Fruit fly (Drosophila melanogaster) whole organism, pupa: ENCODE measurements around the gene Mtl.

ENCODE experiments used
- CG12605 ChIP-seq: fragments of 200-800 bp; sonication (Bioruptor generic); IDR thresholded peaks from 2 replicates; pipeline ENCODE4 v1.3.6; 2022; ENCODE audit warnings: missing biosample characterization, missing genetic modification characterization
- CG34367 ChIP-seq: fragments of 200-800 bp; sonication (Bioruptor generic); optimal IDR thresholded peaks from 2 replicates; lab custom pipeline; 2018; ENCODE audit warnings: missing biosample characterization, mild to moderate bottlenecking, missing genetic modification characterization
- CG9948 ChIP-seq: fragments of 200-800 bp; sonication (Bioruptor generic); optimal IDR thresholded peaks from 2 replicates; lab custom pipeline; 2018; ENCODE audit warnings: missing biosample characterization, mild to moderate bottlenecking, missing genetic modification characterization, moderate library complexity
- D1 ChIP-seq: fragments of 200-800 bp; sonication (Bioruptor generic); optimal IDR thresholded peaks from 2 replicates; lab custom pipeline; 2018; ENCODE audit warnings: missing biosample characterization, mild to moderate bottlenecking, missing genetic modification characterization, moderate library complexity
- EcR ChIP-seq: fragments of 200-800 bp; sonication (Bioruptor generic); optimal IDR thresholded peaks from 3 replicates; lab custom pipeline; 2019; ENCODE audit warnings: missing biosample characterization, missing genetic modification characterization, mild to moderate bottlenecking, moderate library complexity, missing genetic modification reagents
- Snoo ChIP-seq: fragments of 200-800 bp; sonication (Bioruptor generic); optimal IDR thresholded peaks from 3 replicates; lab custom pipeline; 2017; ENCODE audit warnings: missing biosample characterization, mild to moderate bottlenecking, missing genetic modification characterization, inconsistent platforms
- gl ChIP-seq: fragments of 200-800 bp; sonication (Bioruptor generic); optimal IDR thresholded peaks from 2 replicates; lab custom pipeline; 2018; ENCODE audit warnings: missing biosample characterization, mild to moderate bottlenecking, missing genetic modification characterization

DNA sequence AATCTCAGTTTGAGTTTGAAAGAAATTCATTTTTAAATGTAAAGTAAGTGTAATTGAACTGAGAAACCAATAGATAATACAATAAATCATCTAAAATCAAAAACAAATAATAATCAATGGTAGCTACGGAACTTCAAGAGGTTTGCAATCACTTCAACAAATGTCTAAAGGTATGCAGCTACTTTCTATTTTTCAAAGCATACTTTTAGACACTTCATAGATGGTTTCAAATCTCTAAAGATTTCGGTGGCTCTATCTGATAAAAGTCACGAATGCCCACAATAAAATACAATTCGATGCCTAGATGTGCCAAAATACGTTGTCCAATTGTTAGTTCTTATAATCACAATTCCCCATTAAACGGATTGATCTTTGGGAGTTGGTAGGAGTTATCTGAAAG is 6.9 kb downstream of the Mtl start:
- TF ChIP-seq CG9948 (tag; lab: Kevin White, UChicago) (no peak), gl (tag; lab: Kevin White, UChicago) (no peak), Snoo (tag; lab: Kevin White, UChicago) (no peak), CG12605 (GFP tag; lab: Robert Waterston, UW) (no peak), D1 (no peak), EcR (no peak), CG34367 (tag; lab: Kevin White, UChicago) (no peak)
